Worm (Caenorhabditis elegans) whole organism, L4 larva: ENCODE results near the gene spp-30.
A peak's percentile ranks its signal among the peaks of the same experiment; 100 is the strongest.

Source experiments
- F10B5.3 ChIP-seq: sonication (generic microtip); optimal IDR thresholded peaks from 2 replicates; lab custom pipeline; 2016; ENCODE audit warnings: mild to moderate bottlenecking, missing genetic modification characterization, missing compliant biosample characterization
- T20F7.1 ChIP-seq: fragments of 200-800 bp; sonication (Bioruptor generic); optimal IDR thresholded peaks from 2 replicates; lab custom pipeline; 2018; ENCODE audit warnings: mild to moderate bottlenecking, missing genetic modification characterization, missing compliant biosample characterization
- T26A8.4 ChIP-seq: fragments of 200-800 bp; sonication (Bioruptor generic); IDR thresholded peaks from 2 replicates; pipeline ENCODE4 v1.3.6; 2022; ENCODE audit warnings: missing genetic modification characterization, missing compliant biosample characterization
- ZK337.2 ChIP-seq: fragments of 200-800 bp; sonication (Bioruptor generic); IDR thresholded peaks from 2 replicates; pipeline ENCODE4 v1.3.6; 2022; ENCODE audit warnings: missing genetic modification reagents, missing genetic modification characterization, missing compliant biosample characterization
- aha-1 ChIP-seq: fragments of 150-350 bp; peaks from one replicate; lab custom pipeline; 2014; ENCODE audit warnings: missing biosample characterization, missing genetic modification characterization
- aly-2 ChIP-seq: sonication (generic microtip); optimal IDR thresholded peaks from 2 replicates; lab custom pipeline; 2018; ENCODE audit warnings: missing biosample characterization, missing genetic modification characterization
- ceh-28 ChIP-seq: fragments of 150-350 bp; optimal IDR thresholded peaks from 2 replicates; lab custom pipeline; 2014; ENCODE audit warnings: missing biosample characterization, missing genetic modification reagents, missing genetic modification characterization
- daf-16 ChIP-seq, 3 experiments: sonication (generic microtip); optimal IDR thresholded peaks; 2 replicates each; lab custom pipeline; 2016 to 2017; ENCODE audit warnings: missing genetic modification characterization in 3 of 3, missing genetic modification reagents in 3 of 3, mild to moderate bottlenecking in 2 of 3, missing compliant biosample characterization in 2 of 3, missing biosample characterization in 1 of 3, moderate library complexity in 1 of 3
- dmd-9 ChIP-seq: fragments of 200-800 bp; sonication (Bioruptor generic); IDR thresholded peaks from 2 replicates; pipeline ENCODE4 v1.3.6; 2022; ENCODE audit warnings: missing genetic modification reagents, missing genetic modification characterization, missing compliant biosample characterization
- dpl-1 ChIP-seq: fragments of 150-350 bp; optimal IDR thresholded peaks from 2 replicates; lab custom pipeline; 2014; ENCODE audit warnings: missing biosample characterization, missing genetic modification reagents, missing genetic modification characterization
- duxl-1 ChIP-seq: sonication (generic microtip); optimal IDR thresholded peaks from 2 replicates; lab custom pipeline; 2016; ENCODE audit warnings: mild to moderate bottlenecking, missing genetic modification characterization, moderate library complexity, missing compliant biosample characterization; ENCODE audit not compliant: poor library complexity
- dve-1 ChIP-seq: sonication (generic microtip); optimal IDR thresholded peaks from 2 replicates; lab custom pipeline; 2017; ENCODE audit warnings: antibody characterized with exemption, mild to moderate bottlenecking, missing genetic modification characterization, missing compliant biosample characterization; ENCODE audit not compliant: insufficient read depth
- egl-43 ChIP-seq: fragments of 200-800 bp; sonication (Bioruptor generic); IDR thresholded peaks from 2 replicates; pipeline ENCODE4 v1.3.6; 2022; ENCODE audit warnings: missing genetic modification reagents, missing genetic modification characterization, missing compliant biosample characterization
- fkh-10 ChIP-seq: fragments of 150-350 bp; optimal IDR thresholded peaks from 2 replicates; lab custom pipeline; 2014; ENCODE audit warnings: missing biosample characterization, missing genetic modification reagents, missing genetic modification characterization
- gei-8 ChIP-seq: fragments of 200-800 bp; sonication (Bioruptor generic); optimal IDR thresholded peaks from 2 replicates; lab custom pipeline; 2018; ENCODE audit warnings: mild to moderate bottlenecking, missing genetic modification characterization, missing compliant biosample characterization
- hif-1 ChIP-seq, 2 experiments: sonication (generic microtip); optimal IDR thresholded peaks; 2 replicates each; lab custom pipeline; 2016 to 2017; ENCODE audit warnings: missing compliant biosample characterization in 2 of 2, missing genetic modification characterization in 2 of 2, missing genetic modification reagents in 2 of 2, missing genotype in 2 of 2, mild to moderate bottlenecking in 1 of 2
- hlh-11 ChIP-seq: fragments of 200-800 bp; sonication (Bioruptor generic); optimal IDR thresholded peaks from 2 replicates; lab custom pipeline; 2018; ENCODE audit warnings: mild to moderate bottlenecking, missing genetic modification characterization, missing compliant biosample characterization
- hlh-30 ChIP-seq: sonication (generic microtip); optimal IDR thresholded peaks from 2 replicates; lab custom pipeline; 2017; ENCODE audit warnings: antibody characterized with exemption, mild to moderate bottlenecking, missing genetic modification characterization, missing compliant biosample characterization; ENCODE audit not compliant: insufficient read depth
- lim-7 ChIP-seq: fragments of 200-800 bp; sonication (Bioruptor generic); IDR thresholded peaks from 2 replicates; pipeline ENCODE4 v1.3.6; 2022; ENCODE audit warnings: missing genetic modification characterization, missing compliant biosample characterization
- lin-13 ChIP-seq: fragments of 150-350 bp; optimal IDR thresholded peaks from 2 replicates; lab custom pipeline; 2014; ENCODE audit warnings: missing biosample characterization, missing genetic modification reagents, missing genetic modification characterization
- lin-15B ChIP-seq: fragments of 150-350 bp; sonication (generic microtip); optimal IDR thresholded peaks from 3 replicates; lab custom pipeline; 2014; ENCODE audit warnings: missing biosample characterization, missing genetic modification characterization
- lin-38 ChIP-seq: fragments of 200-800 bp; sonication (Bioruptor generic); IDR thresholded peaks from 2 replicates; pipeline ENCODE4 v1.3.6; 2022; ENCODE audit warnings: missing genetic modification reagents, missing genetic modification characterization, missing compliant biosample characterization
- lin-39 ChIP-seq: fragments of 150-350 bp; optimal IDR thresholded peaks from 2 replicates; lab custom pipeline; 2014; ENCODE audit warnings: missing biosample characterization, missing genetic modification reagents, missing genetic modification characterization
- lir-3 ChIP-seq: sonication (generic microtip); optimal IDR thresholded peaks from 2 replicates; lab custom pipeline; 2016; ENCODE audit warnings: mild to moderate bottlenecking, missing genetic modification characterization, missing compliant biosample characterization
- madf-9 ChIP-seq: fragments of 200-800 bp; sonication (Bioruptor generic); conservative IDR thresholded peaks from 2 replicates; pipeline ENCODE4 v1.3.6; 2022; ENCODE audit warnings: missing genetic modification reagents, missing genetic modification characterization, missing compliant biosample characterization
- mes-2 ChIP-seq: sonication (generic microtip); optimal IDR thresholded peaks from 2 replicates; lab custom pipeline; 2016; ENCODE audit warnings: missing genotype, mild to moderate bottlenecking, missing genetic modification characterization, missing compliant biosample characterization; ENCODE audit not compliant: poor library complexity, severe bottlenecking
- nhr-10 ChIP-seq: fragments of 150-350 bp; optimal IDR thresholded peaks from 2 replicates; lab custom pipeline; 2014; ENCODE audit warnings: missing biosample characterization, missing genetic modification characterization
- nhr-102 ChIP-seq: sonication (generic microtip); optimal IDR thresholded peaks from 2 replicates; lab custom pipeline; 2016; ENCODE audit warnings: mild to moderate bottlenecking, missing genetic modification characterization, moderate library complexity, missing compliant biosample characterization
- nhr-11 ChIP-seq: fragments of 150-350 bp; optimal IDR thresholded peaks from 2 replicates; lab custom pipeline; 2014; ENCODE audit warnings: missing biosample characterization, missing genetic modification characterization
- nhr-237 ChIP-seq: sonication (generic microtip); optimal IDR thresholded peaks from 2 replicates; lab custom pipeline; 2017; ENCODE audit warnings: missing biosample characterization, missing genetic modification characterization
- nhr-25 ChIP-seq: sonication (generic microtip); optimal IDR thresholded peaks from 2 replicates; lab custom pipeline; 2017; ENCODE audit warnings: missing genetic modification characterization, mild to moderate bottlenecking, missing compliant biosample characterization, antibody characterized with exemption, moderate library complexity, borderline replicate concordance; ENCODE audit not compliant: insufficient read depth
- nhr-28 ChIP-seq: fragments of 150-350 bp; optimal IDR thresholded peaks from 2 replicates; lab custom pipeline; 2014; ENCODE audit warnings: missing biosample characterization, missing genetic modification characterization
- nhr-41 ChIP-seq: fragments of 200-800 bp; sonication (Bioruptor generic); IDR thresholded peaks from 2 replicates; pipeline ENCODE4 v1.3.6; 2022; ENCODE audit warnings: missing genetic modification reagents, missing genetic modification characterization, missing compliant biosample characterization
- nhr-48 ChIP-seq: sonication (generic microtip); optimal IDR thresholded peaks from 2 replicates; lab custom pipeline; 2016; ENCODE audit warnings: mild to moderate bottlenecking, missing genetic modification characterization, missing compliant biosample characterization
- nhr-6 ChIP-seq: fragments of 150-350 bp; optimal IDR thresholded peaks from 2 replicates; lab custom pipeline; 2014; ENCODE audit warnings: missing biosample characterization, missing genetic modification characterization
- nhr-77 ChIP-seq: fragments of 150-350 bp; optimal IDR thresholded peaks from 2 replicates; lab custom pipeline; 2014; ENCODE audit warnings: missing biosample characterization, missing genetic modification characterization
- pha-4 ChIP-seq, 2 experiments: fragments of 150-350 bp in 1 of 2; fragments of 200-800 bp in 1 of 2; sonication (Bioruptor generic) in 1 of 2; IDR thresholded peaks in 1 of 2; optimal IDR thresholded peaks in 1 of 2; 2 replicates each; pipeline versions ENCODE4 v1.3.6 to Lab custom; 2014 to 2022; ENCODE audit warnings: missing genetic modification characterization in 2 of 2, missing genetic modification reagents in 2 of 2, missing biosample characterization in 1 of 2, missing compliant biosample characterization in 1 of 2
- php-3 ChIP-seq: fragments of 200-800 bp; sonication (Bioruptor generic); IDR thresholded peaks from 2 replicates; pipeline ENCODE4 v1.3.6; 2022; ENCODE audit warnings: missing genetic modification reagents, missing genetic modification characterization, missing compliant biosample characterization
- rbr-2 ChIP-seq: sonication (generic microtip); optimal IDR thresholded peaks from 2 replicates; lab custom pipeline; 2016; ENCODE audit warnings: missing genotype, missing genetic modification characterization, missing compliant biosample characterization
- sdz-12 ChIP-seq: fragments of 200-800 bp; sonication (Bioruptor generic); optimal IDR thresholded peaks from 2 replicates; lab custom pipeline; 2018; ENCODE audit warnings: mild to moderate bottlenecking, missing genetic modification characterization, missing compliant biosample characterization
- skn-1 ChIP-seq: fragments of 150-350 bp; optimal IDR thresholded peaks from 2 replicates; lab custom pipeline; 2014; ENCODE audit warnings: missing biosample characterization, missing genetic modification characterization
- spr-3 ChIP-seq: fragments of 200-800 bp; sonication (Bioruptor generic); optimal IDR thresholded peaks from 2 replicates; lab custom pipeline; 2018; ENCODE audit warnings: mild to moderate bottlenecking, missing genetic modification characterization, missing compliant biosample characterization
- tag-97 ChIP-seq: fragments of 200-800 bp; sonication (Bioruptor generic); IDR thresholded peaks from 2 replicates; pipeline ENCODE4 v1.3.6; 2022; ENCODE audit warnings: missing genetic modification characterization, missing compliant biosample characterization
- zfp-3 ChIP-seq: fragments of 200-800 bp; sonication (Bioruptor generic); conservative IDR thresholded peaks from 2 replicates; pipeline ENCODE4 v1.3.6; 2022; ENCODE audit warnings: missing genetic modification reagents, missing genetic modification characterization, missing compliant biosample characterization
- zip-11 ChIP-seq: fragments of 200-800 bp; sonication (Bioruptor generic); IDR thresholded peaks from 2 replicates; pipeline ENCODE4 v1.3.6; 2022; ENCODE audit warnings: missing genetic modification characterization, missing compliant biosample characterization
- zip-2 ChIP-seq: fragments of 150-350 bp; optimal IDR thresholded peaks from 2 replicates; lab custom pipeline; 2014; ENCODE audit warnings: missing biosample characterization, missing genetic modification characterization
- ztf-7 ChIP-seq: fragments of 150-350 bp; optimal IDR thresholded peaks from 2 replicates; lab custom pipeline; 2014; ENCODE audit warnings: missing biosample characterization, missing genetic modification characterization

The spp-30 gene

ce11 chrX:11603234-11604108 is 25.0 kb downstream of the spp-30 start (continued):
- peak; percentile 12 for TF ChIP-seq dpl-1 (GFP tag; lab: Kevin White, UChicago)
- peak; percentile 92 for TF ChIP-seq T26A8.4 (GFP tag; lab: Robert Waterston, UW)
- peak; percentile 36 for TF ChIP-seq nhr-48 (tag; lab: Kevin White, UChicago)
- peak in 1 of 2 experiments; percentile 61 for TF ChIP-seq hif-1 (tag; optimal IDR thresholded peaks at IDR 0.05; lab: Kevin White, UChicago)
- peak; percentile 87 for TF ChIP-seq zfp-3 (GFP tag; lab: Robert Waterston, UW)
- TF ChIP-seq aha-1: peak; percentile 93
- peak; percentile 88 for TF ChIP-seq lin-13 (GFP tag; lab: Kevin White, UChicago)
- peak; percentile 65 for TF ChIP-seq duxl-1 (tag; lab: Kevin White, UChicago)
- TF ChIP-seq nhr-77: peak; percentile 58
- TF ChIP-seq aly-2 (tag; lab: Kevin White, UChicago): no peak
- TF ChIP-seq rbr-2 (tag; lab: Kevin White, UChicago): peak; percentile 63
- 0 out of 2 replicates have a peak, but pooled peaks have one; percentile 1 for TF ChIP-seq ZK337.2 (GFP tag; lab: Robert Waterston, UW)
- TF ChIP-seq nhr-28: no peak
- TF ChIP-seq ztf-7: no peak
- 0 out of 2 replicates have a peak, but pooled peaks have one; percentile 29 for TF ChIP-seq tag-97 (GFP tag; lab: Robert Waterston, UW)
- TF ChIP-seq sdz-12 (GFP tag; lab: Kevin White, UChicago): peak; percentile 50
- TF ChIP-seq ceh-28: no peak
- peak; percentile 2 for TF ChIP-seq lin-39 (tag; lab: Kevin White, UChicago)
- TF ChIP-seq mes-2: peak; percentile 28
- no peak for TF ChIP-seq egl-43 (GFP tag; lab: Robert Waterston, UW)
- peak; percentile 47 for TF ChIP-seq gei-8 (GFP tag; lab: Kevin White, UChicago)
- TF ChIP-seq daf-16 (GFP tag; optimal IDR thresholded peaks at IDR 0.05; lab: Kevin White, UChicago): peak; percentile 32 to 34
- TF ChIP-seq daf-16 (tag; optimal IDR thresholded peaks at IDR 0.05; lab: Kevin White, UChicago): peak; percentile 36
- TF ChIP-seq hlh-30 (tag; lab: Kevin White, UChicago): no peak
- no peak for TF ChIP-seq dmd-9 (GFP tag; lab: Robert Waterston, UW)
- TF ChIP-seq dve-1 (tag; lab: Kevin White, UChicago): peak; percentile 86
- TF ChIP-seq F10B5.3 (tag; lab: Kevin White, UChicago): peak; percentile 52
- no peak for TF ChIP-seq madf-9 (GFP tag; lab: Robert Waterston, UW)
- TF ChIP-seq php-3 (GFP tag; lab: Robert Waterston, UW): peak; percentile 25; the same call in 1 of the 2 replicates
- peak; percentile 40 for TF ChIP-seq nhr-11
- TF ChIP-seq T20F7.1: peak; percentile 75
- TF ChIP-seq nhr-102 (tag; lab: Kevin White, UChicago): peak; percentile 92
- peak; percentile 57 for TF ChIP-seq hlh-11 (tag; lab: Kevin White, UChicago)
- no peak for TF ChIP-seq lir-3
- peak; percentile 48 for TF ChIP-seq lin-38
- peak; percentile 4 for TF ChIP-seq lin-15B
- peak; percentile 73 for TF ChIP-seq nhr-10 (tag; lab: Kevin White, UChicago)
- TF ChIP-seq pha-4 (GFP tag; IDR thresholded peaks at IDR 0.05; lab: Robert Waterston, UW): peak; percentile 47
- TF ChIP-seq pha-4 (tag; optimal IDR thresholded peaks at IDR 0.05; lab: Kevin White, UChicago): no peak
- peak; percentile 70 for TF ChIP-seq spr-3 (GFP tag; lab: Kevin White, UChicago)
- TF ChIP-seq zip-2 (tag; lab: Kevin White, UChicago): peak; percentile 60
- no peak for TF ChIP-seq fkh-10 (GFP tag; lab: Kevin White, UChicago)
- TF ChIP-seq nhr-25: peak; percentile 50
- TF ChIP-seq nhr-6 (tag; lab: Kevin White, UChicago): no peak
- TF ChIP-seq skn-1 (tag; lab: Kevin White, UChicago): peak; percentile 44
- no peak for TF ChIP-seq nhr-41 (GFP tag; lab: Robert Waterston, UW)
- TF ChIP-seq lim-7 (GFP tag; lab: Robert Waterston, UW): no peak
- TF ChIP-seq nhr-237 (tag; lab: Kevin White, UChicago): peak; percentile 53
- TF ChIP-seq zip-11 (GFP tag; lab: Robert Waterston, UW): 0 out of 2 replicates have a peak, but pooled peaks have one; percentile 7
